Worm (Caenorhabditis elegans) whole organism, late embryonic: ENCODE measurements around the gene irg-7.

Experiments
- C08G9.2 ChIP-seq: sonication (generic microtip); optimal IDR thresholded peaks from 2 replicates; lab custom pipeline; 2016; ENCODE audit warnings: mild to moderate bottlenecking, missing genetic modification characterization, moderate library complexity, missing compliant biosample characterization
- T23F11.4 ChIP-seq: fragments of 200-800 bp; sonication (Bioruptor generic); optimal IDR thresholded peaks from 2 replicates; lab custom pipeline; 2018; ENCODE audit warnings: mild to moderate bottlenecking, missing genetic modification characterization, missing compliant biosample characterization
- Y22D7AL.16 ChIP-seq: sonication (generic microtip); optimal IDR thresholded peaks from 2 replicates; lab custom pipeline; 2016; ENCODE audit warnings: missing genetic modification characterization, missing compliant biosample characterization
- ama-1 ChIP-seq: fragments of 150-350 bp; optimal IDR thresholded peaks from 2 replicates; lab custom pipeline; 2014
- ceh-14 ChIP-seq: sonication (generic microtip); optimal IDR thresholded peaks from 2 replicates; lab custom pipeline; 2016; ENCODE audit warnings: missing genotype, missing genetic modification characterization, missing compliant biosample characterization
- ceh-18 ChIP-seq: sonication (generic microtip); optimal IDR thresholded peaks from 2 replicates; lab custom pipeline; 2016; ENCODE audit warnings: missing genetic modification characterization, missing compliant biosample characterization
- ceh-19 ChIP-seq: fragments of 200-800 bp; sonication (Bioruptor generic); optimal IDR thresholded peaks from 2 replicates; lab custom pipeline; 2018; ENCODE audit warnings: mild to moderate bottlenecking, missing genetic modification characterization, missing compliant biosample characterization
- ceh-22 ChIP-seq: sonication (generic microtip); optimal IDR thresholded peaks from 2 replicates; lab custom pipeline; 2017; ENCODE audit warnings: missing biosample characterization, missing genetic modification characterization
- ceh-24 ChIP-seq: sonication (generic microtip); optimal IDR thresholded peaks from 2 replicates; lab custom pipeline; 2016; ENCODE audit warnings: mild to moderate bottlenecking, missing genetic modification characterization, missing compliant biosample characterization
- ceh-31 ChIP-seq: sonication (generic microtip); optimal IDR thresholded peaks from 2 replicates; lab custom pipeline; 2016; ENCODE audit warnings: missing genetic modification characterization, missing compliant biosample characterization
- ceh-6 ChIP-seq: fragments of 200-800 bp; sonication (Bioruptor generic); optimal IDR thresholded peaks from 2 replicates; lab custom pipeline; 2018; ENCODE audit warnings: mild to moderate bottlenecking, missing genetic modification characterization, missing compliant biosample characterization
- che-1 ChIP-seq: sonication (generic microtip); optimal IDR thresholded peaks from 2 replicates; lab custom pipeline; 2016; ENCODE audit warnings: mild to moderate bottlenecking, missing genetic modification characterization, missing compliant biosample characterization
- dmd-4 ChIP-seq: sonication (generic microtip); optimal IDR thresholded peaks from 2 replicates; lab custom pipeline; 2016; ENCODE audit warnings: borderline replicate concordance, missing genetic modification characterization, missing compliant biosample characterization
- eyg-1 ChIP-seq: sonication (generic microtip); optimal IDR thresholded peaks from 2 replicates; lab custom pipeline; 2016; ENCODE audit warnings: missing genotype, missing genetic modification characterization, missing compliant biosample characterization
- fax-1 ChIP-seq: sonication (generic microtip); optimal IDR thresholded peaks from 2 replicates; lab custom pipeline; 2016; ENCODE audit warnings: missing genotype, missing genetic modification characterization, missing compliant biosample characterization
- fkh-10 ChIP-seq: fragments of 150-350 bp; optimal IDR thresholded peaks from 2 replicates; lab custom pipeline; 2014; ENCODE audit warnings: missing biosample characterization, missing genetic modification reagents, missing genetic modification characterization
- fkh-6 ChIP-seq: sonication (generic microtip); optimal IDR thresholded peaks from 2 replicates; lab custom pipeline; 2016; ENCODE audit warnings: missing genetic modification characterization, missing compliant biosample characterization
- gmeb-2 ChIP-seq: sonication (generic microtip); optimal IDR thresholded peaks from 2 replicates; lab custom pipeline; 2016; ENCODE audit warnings: missing genetic modification characterization, inconsistent platforms, missing compliant biosample characterization
- hlh-13 ChIP-seq: fragments of 200-800 bp; sonication (Bioruptor generic); optimal IDR thresholded peaks from 2 replicates; lab custom pipeline; 2018; ENCODE audit warnings: mild to moderate bottlenecking, missing genetic modification characterization, missing compliant biosample characterization
- hlh-15 ChIP-seq: sonication (generic microtip); optimal IDR thresholded peaks from 2 replicates; lab custom pipeline; 2016; ENCODE audit warnings: missing genetic modification characterization, missing compliant biosample characterization
- hlh-6 ChIP-seq: sonication (generic microtip); optimal IDR thresholded peaks from 2 replicates; lab custom pipeline; 2016; ENCODE audit warnings: missing genotype, missing genetic modification characterization, missing compliant biosample characterization
- hlh-8 ChIP-seq: sonication (generic microtip); optimal IDR thresholded peaks from 2 replicates; lab custom pipeline; 2016; ENCODE audit warnings: missing genotype, missing genetic modification characterization, missing compliant biosample characterization
- lim-6 ChIP-seq: sonication (generic microtip); optimal IDR thresholded peaks from 2 replicates; lab custom pipeline; 2016; ENCODE audit warnings: missing genetic modification characterization, missing compliant biosample characterization
- madf-2 ChIP-seq: sonication (generic microtip); optimal IDR thresholded peaks from 2 replicates; lab custom pipeline; 2017; ENCODE audit warnings: missing genetic modification characterization, missing compliant biosample characterization
- nhr-232 ChIP-seq: sonication (generic microtip); optimal IDR thresholded peaks from 2 replicates; lab custom pipeline; 2016; ENCODE audit warnings: missing genetic modification characterization, missing compliant biosample characterization
- pat-9 ChIP-seq: fragments of 200-800 bp; sonication (Bioruptor generic); optimal IDR thresholded peaks from 2 replicates; lab custom pipeline; 2018; ENCODE audit warnings: mild to moderate bottlenecking, missing genetic modification characterization, moderate library complexity, missing compliant biosample characterization
- pax-1 ChIP-seq: fragments of 150-350 bp; optimal IDR thresholded peaks from 2 replicates; lab custom pipeline; 2014; ENCODE audit warnings: missing biosample characterization, missing genetic modification characterization
- pha-4 ChIP-seq: fragments of 150-350 bp; optimal IDR thresholded peaks from 2 replicates; lab custom pipeline; 2018; ENCODE audit warnings: missing biosample characterization, missing genetic modification reagents, missing genetic modification characterization
- ref-2 ChIP-seq: sonication (generic microtip); optimal IDR thresholded peaks from 2 replicates; lab custom pipeline; 2016; ENCODE audit warnings: missing genetic modification characterization, missing compliant biosample characterization
- rnt-1 ChIP-seq: sonication (generic microtip); optimal IDR thresholded peaks from 2 replicates; lab custom pipeline; 2016; ENCODE audit warnings: missing genetic modification characterization, missing compliant biosample characterization
- sox-2 ChIP-seq: fragments of 200-800 bp; sonication (Bioruptor generic); IDR thresholded peaks from 2 replicates; pipeline ENCODE4 v1.3.6; 2022; ENCODE audit warnings: missing genetic modification reagents, missing genetic modification characterization, missing compliant biosample characterization
- sox-4 ChIP-seq: sonication (generic microtip); optimal IDR thresholded peaks from 2 replicates; lab custom pipeline; 2017; ENCODE audit warnings: mild to moderate bottlenecking, missing genetic modification characterization, inconsistent platforms, missing compliant biosample characterization
- syd-9 ChIP-seq: sonication (generic microtip); optimal IDR thresholded peaks from 2 replicates; lab custom pipeline; 2016; ENCODE audit warnings: mild to moderate bottlenecking, missing genetic modification characterization, moderate library complexity, missing compliant biosample characterization
- tbx-7 ChIP-seq: sonication (generic microtip); optimal IDR thresholded peaks from 2 replicates; lab custom pipeline; 2016; ENCODE audit warnings: missing genotype, missing genetic modification characterization, missing compliant biosample characterization
- unc-3 ChIP-seq, 2 experiments: fragments of 200-800 bp in 1 of 2; sonication (Bioruptor generic) in 1 of 2; sonication (generic microtip) in 1 of 2; conservative IDR thresholded peaks in 1 of 2; optimal IDR thresholded peaks in 1 of 2; 2 replicates each; pipeline versions ENCODE4 v1.3.6 to Lab custom; 2016 to 2022; ENCODE audit warnings: missing compliant biosample characterization in 2 of 2, missing genetic modification characterization in 2 of 2, missing genetic modification reagents in 1 of 2
- unc-42 ChIP-seq: sonication (generic microtip); optimal IDR thresholded peaks from 2 replicates; lab custom pipeline; 2016; ENCODE audit warnings: missing genotype, missing genetic modification characterization, missing compliant biosample characterization
- ztf-16 ChIP-seq: sonication (generic microtip); optimal IDR thresholded peaks from 2 replicates; lab custom pipeline; 2017; ENCODE audit warnings: missing genetic modification characterization, missing compliant biosample characterization

The irg-7 gene

ce11 chrX:3204778-3205177 is 38.7 kb downstream of the irg-7 start, which contains the start of gene F28B4.1:
Gene F28B4.1 (plus strand): TSS chrX:3205078.
- TF ChIP-seq pha-4 (tag; lab: Kevin White, UChicago), result no peak
- no peak for TF ChIP-seq ceh-22 (tag; lab: Kevin White, UChicago)
- TF ChIP-seq C08G9.2 (tag; lab: Kevin White, UChicago), result no peak
- no peak for TF ChIP-seq sox-4 (tag; lab: Kevin White, UChicago)
- TF ChIP-seq ceh-18 (tag; lab: Kevin White, UChicago), result no peak
- no peak for TF ChIP-seq gmeb-2
- no peak for TF ChIP-seq hlh-8 (tag; lab: Kevin White, UChicago)
- no peak for TF ChIP-seq pat-9 (tag; lab: Kevin White, UChicago)
- TF ChIP-seq Y22D7AL.16 (tag; lab: Kevin White, UChicago), result no peak
- no peak for TF ChIP-seq fax-1 (tag; lab: Kevin White, UChicago)
- no peak for TF ChIP-seq dmd-4 (tag; lab: Kevin White, UChicago)
- no peak for TF ChIP-seq ceh-14 (tag; lab: Kevin White, UChicago)
- TF ChIP-seq ceh-19 (GFP tag; lab: Kevin White, UChicago), result no peak
- TF ChIP-seq eyg-1 (tag; lab: Kevin White, UChicago), result no peak
- TF ChIP-seq ztf-16 (tag; lab: Kevin White, UChicago), result no peak
- no peak for TF ChIP-seq hlh-13
- no peak for TF ChIP-seq rnt-1 (tag; lab: Kevin White, UChicago)
- TF ChIP-seq nhr-232 (tag; lab: Kevin White, UChicago), result no peak

- TF ChIP-seq pax-1 (tag; lab: Kevin White, UChicago) (no peak), unc-42 (tag; lab: Kevin White, UChicago) (peak; percentile 75)
Measured at ce11 chrX:3202350-3202749, 41.1 kb downstream of the irg-7 start.

- peak; percentile 7 for TF ChIP-seq unc-42 (tag; lab: Kevin White, UChicago)
- no peak for TF ChIP-seq sox-2 (GFP tag; lab: Robert Waterston, UW)
Measured at ce11 chrX:3199249-3199648, 44.2 kb downstream of the irg-7 start, which contains the start of gene fax-1. Gene fax-1 (minus strand): TSS chrX:3199349.

ce11 chrX:3197319-3197718 is 46.1 kb downstream of the irg-7 start:
- TF ChIP-seq ama-1 (lab: Kevin White, UChicago) (no peak), unc-3 (GFP tag; conservative IDR thresholded peaks at IDR 0.05; lab: Robert Waterston, UW) (no peak), unc-3 (tag; optimal IDR thresholded peaks at IDR 0.05; lab: Kevin White, UChicago) (no peak), ceh-24 (tag; lab: Kevin White, UChicago) (no peak), T23F11.4 (GFP tag; lab: Kevin White, UChicago) (no peak), ref-2 (no peak), unc-42 (tag; lab: Kevin White, UChicago) (peak; percentile 60), fkh-6 (tag; lab: Kevin White, UChicago) (no peak), madf-2 (tag; lab: Kevin White, UChicago) (no peak), hlh-6 (tag; lab: Kevin White, UChicago) (no peak), ceh-31 (tag; lab: Kevin White, UChicago) (peak; percentile 10), che-1 (tag; lab: Kevin White, UChicago) (no peak), syd-9 (no peak), tbx-7 (tag; lab: Kevin White, UChicago) (no peak)

ce11 chrX:3191353-3192065 is 51.9 kb downstream of the irg-7 start:
- TF ChIP-seq unc-42 (tag; lab: Kevin White, UChicago) (peak; percentile 94), lim-6 (tag; lab: Kevin White, UChicago) (no peak), fkh-10 (GFP tag; lab: Kevin White, UChicago) (peak; percentile 23), ceh-22 (tag; lab: Kevin White, UChicago) (no peak), ceh-6 (no peak), hlh-8 (tag; lab: Kevin White, UChicago) (no peak), hlh-15 (no peak), fkh-6 (tag; lab: Kevin White, UChicago) (no peak), ceh-31 (tag; lab: Kevin White, UChicago) (peak; percentile 28), syd-9 (no peak)
